Fruit fly (Drosophila melanogaster) whole organism, larva: ENCODE measurements around the gene Vm26Aa.

Source experiments
- noc ChIP-seq: fragments of 200-800 bp; sonication (Bioruptor generic); optimal IDR thresholded peaks from 3 replicates; lab custom pipeline; 2019; ENCODE audit warnings: missing biosample characterization, mild to moderate bottlenecking, missing genetic modification characterization, moderate library complexity

The Vm26Aa gene

DNA sequence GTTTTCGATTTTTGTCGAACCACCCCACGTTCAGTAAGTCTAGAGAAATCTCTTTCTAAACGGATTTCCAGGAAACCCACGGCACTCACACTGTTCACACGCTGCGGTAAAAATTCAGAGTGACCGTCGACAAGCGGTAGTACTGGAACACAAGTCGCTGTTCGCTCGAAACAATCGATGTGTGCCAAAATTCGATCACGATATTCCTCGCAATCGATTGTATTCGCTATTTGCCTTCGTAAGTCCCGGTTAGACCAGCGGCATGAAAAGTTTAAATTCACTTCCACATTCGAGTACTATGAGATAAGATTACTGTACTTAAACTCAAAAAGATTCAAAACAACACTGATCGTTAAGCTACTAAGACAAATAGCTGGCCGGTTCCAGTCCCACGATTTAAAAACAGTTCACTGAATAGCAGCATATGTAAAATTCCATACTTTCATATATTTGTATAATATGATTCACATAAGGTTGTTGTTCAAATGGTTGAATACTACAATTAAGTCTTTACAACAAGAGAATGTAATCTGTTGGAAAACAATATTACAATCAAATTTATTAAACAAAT, 20.8 kb upstream of the Vm26Aa start, which contains the start of gene chic:
Gene chic (minus strand): TSS at position 157 of the 571 bp plus-strand sequence.
- TF ChIP-seq noc (tag; lab: Kevin White, UChicago): peak; percentile 33

- peak; percentile 47 for TF ChIP-seq noc (tag; lab: Kevin White, UChicago)
Measured at dm6 chr2L:5979957-5980861, 20.1 kb upstream of the Vm26Aa start.

dm6 chr2L:5979055-5979399, 18.9 kb upstream of the Vm26Aa start:
- TF ChIP-seq noc (tag; lab: Kevin White, UChicago): no peak

dm6 chr2L:5978333-5979054, 18.4 kb upstream of the Vm26Aa start:
- no peak for TF ChIP-seq noc (tag; lab: Kevin White, UChicago)

- no peak for TF ChIP-seq noc (tag; lab: Kevin White, UChicago)
Measured at dm6 chr2L:5977729-5978078, 17.6 kb upstream of the Vm26Aa start.

DNA sequence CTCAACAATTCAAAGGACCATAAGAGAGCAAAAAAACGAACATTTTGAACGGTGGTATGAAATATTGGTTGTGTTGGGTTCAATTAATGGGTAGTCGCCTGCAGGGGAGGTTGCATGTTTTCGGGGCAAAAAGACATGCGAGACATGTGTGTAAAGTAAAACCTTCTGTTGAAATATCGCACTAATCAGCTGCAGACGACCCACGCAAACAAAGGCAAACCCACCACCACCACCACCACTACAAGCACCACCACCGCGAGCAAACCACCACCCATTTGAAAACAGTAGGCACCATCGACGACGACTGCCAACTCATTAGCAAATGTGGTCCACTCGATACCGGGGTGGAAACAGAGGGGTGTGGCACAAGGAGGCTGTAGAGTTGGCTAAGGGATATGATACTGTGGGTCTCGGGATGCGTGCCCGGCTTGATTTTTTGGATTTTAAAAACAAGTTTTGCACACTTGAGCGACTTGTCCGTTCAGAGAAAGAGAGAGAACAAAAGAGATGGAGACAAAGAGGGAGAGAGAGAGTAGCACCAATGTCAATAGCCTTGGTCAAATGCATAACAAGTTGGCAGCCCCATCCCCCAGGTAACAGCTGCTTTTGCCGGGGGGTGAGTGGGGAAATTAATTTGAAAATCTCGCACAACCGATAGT, 17.1 kb upstream of the Vm26Aa start:
- TF ChIP-seq noc (tag; lab: Kevin White, UChicago): peak; percentile 36

dm6 chr2L:5975601-5976000, 15.5 kb upstream of the Vm26Aa start:
- TF ChIP-seq noc (tag; lab: Kevin White, UChicago): peak; percentile 19

DNA sequence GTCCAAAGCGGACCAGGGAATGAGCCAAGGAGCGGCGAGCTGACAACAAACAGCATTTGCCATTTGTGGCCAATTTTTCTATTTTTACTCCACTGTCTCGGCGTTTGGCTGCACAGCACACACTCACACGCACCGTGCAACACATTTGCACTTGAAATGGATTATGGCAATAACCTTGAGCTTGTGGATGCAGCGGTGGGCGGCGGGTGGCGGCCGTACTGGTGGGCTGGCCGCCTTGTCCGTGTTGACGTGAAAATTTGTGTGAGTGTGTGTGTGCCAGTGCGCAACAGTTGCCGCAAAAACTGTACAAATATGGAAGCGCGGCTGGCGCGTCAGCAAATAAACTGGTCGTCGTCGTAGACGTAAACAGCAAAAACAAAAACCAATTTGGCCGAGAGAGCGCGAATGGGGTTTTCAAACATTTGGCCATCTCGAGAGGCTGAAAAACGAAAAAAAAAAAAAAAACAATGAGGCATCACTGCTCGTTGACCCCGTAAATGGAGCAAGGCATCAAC, 14.9 kb upstream of the Vm26Aa start:
- TF ChIP-seq noc (tag; lab: Kevin White, UChicago): no peak

DNA sequence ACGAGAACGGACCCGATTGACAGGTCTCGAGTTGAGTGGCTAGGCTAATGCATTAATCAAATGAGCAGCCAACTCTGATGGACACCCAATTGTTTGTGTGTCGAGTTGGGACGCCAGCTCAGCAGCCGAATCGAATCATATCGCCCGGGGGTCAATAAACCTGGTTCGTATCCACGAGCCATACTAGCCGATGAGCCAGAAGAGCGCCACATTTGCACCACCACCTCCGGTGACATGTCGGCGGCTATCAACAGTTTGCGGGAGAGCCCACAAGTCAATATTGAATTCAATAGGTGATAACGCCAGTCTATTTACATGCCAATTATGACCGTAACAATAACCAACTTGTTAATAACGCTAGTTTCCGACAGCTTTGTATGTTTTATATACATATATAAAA, 14.0 kb upstream of the Vm26Aa start:
- peak; percentile 34 for TF ChIP-seq noc (tag; lab: Kevin White, UChicago)

dm6 chr2L:5972588-5973236, 12.6 kb upstream of the Vm26Aa start:
- no peak for TF ChIP-seq noc (tag; lab: Kevin White, UChicago)

DNA sequence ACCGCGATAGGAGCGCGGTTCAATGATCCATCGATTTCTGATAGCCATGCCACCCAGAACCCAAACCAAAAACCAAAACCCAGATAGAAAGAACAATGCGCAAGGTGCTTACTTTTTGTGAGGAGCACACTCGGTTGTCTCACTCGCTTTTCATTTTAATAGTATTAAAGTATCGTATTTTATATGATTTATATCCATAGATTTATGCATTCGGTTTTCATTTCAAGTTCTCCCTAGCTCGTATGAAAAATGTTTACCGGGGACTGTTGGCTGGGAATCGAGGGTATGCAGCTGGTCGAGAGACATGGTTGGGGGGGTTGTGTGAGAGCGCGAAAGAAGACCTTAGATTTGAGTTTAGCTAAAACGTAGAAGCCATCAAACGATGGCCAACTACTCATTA, 11.9 kb upstream of the Vm26Aa start:
- peak; percentile 58 for TF ChIP-seq noc (tag; lab: Kevin White, UChicago)

dm6 chr2L:5971093-5971808, 11.1 kb upstream of the Vm26Aa start:
- no peak for TF ChIP-seq noc (tag; lab: Kevin White, UChicago)

DNA sequence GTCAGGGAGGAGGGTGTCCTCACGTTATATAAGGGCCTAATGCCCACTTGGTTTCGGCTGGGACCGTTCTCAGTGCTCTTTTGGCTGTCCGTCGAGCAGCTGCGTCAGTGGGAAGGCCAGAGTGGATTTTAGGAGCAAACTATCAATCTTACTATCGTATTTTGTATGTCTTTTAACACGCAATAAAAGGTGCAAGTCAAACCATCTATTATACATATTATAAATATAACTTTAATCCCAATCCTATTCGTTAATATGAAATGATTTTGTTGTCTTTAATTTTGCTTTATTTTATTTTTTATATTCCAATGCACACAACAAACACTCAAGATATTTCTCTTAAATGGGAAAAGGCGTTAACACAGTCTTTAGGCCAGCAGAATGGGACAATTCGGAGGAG, 9.4 kb upstream of the Vm26Aa start, which contains the start of gene Ucp4B:
Gene Ucp4B (plus strand): TSS at position 301 of the 400 bp plus-strand sequence.
- no peak for TF ChIP-seq noc (tag; lab: Kevin White, UChicago)
